Worm (Caenorhabditis elegans) whole organism, L4/young adult: ENCODE data around the gene grsp-1.

Experiments
- W03F9.2 ChIP-seq: fragments of 150-350 bp; optimal IDR thresholded peaks from 2 replicates; lab custom pipeline; 2014; ENCODE audit warnings: missing biosample characterization, missing genetic modification characterization
- dao-5 ChIP-seq: sonication (generic microtip); optimal IDR thresholded peaks from 2 replicates; lab custom pipeline; 2016; ENCODE audit warnings: missing genotype, missing genetic modification characterization, moderate library complexity, missing compliant biosample characterization
- him-1 ChIP-seq: sonication (generic microtip); optimal IDR thresholded peaks from 2 replicates; lab custom pipeline; 2016; ENCODE audit warnings: missing genotype, missing genetic modification reagents, missing genetic modification characterization, missing compliant biosample characterization

Gene grsp-1

DNA sequence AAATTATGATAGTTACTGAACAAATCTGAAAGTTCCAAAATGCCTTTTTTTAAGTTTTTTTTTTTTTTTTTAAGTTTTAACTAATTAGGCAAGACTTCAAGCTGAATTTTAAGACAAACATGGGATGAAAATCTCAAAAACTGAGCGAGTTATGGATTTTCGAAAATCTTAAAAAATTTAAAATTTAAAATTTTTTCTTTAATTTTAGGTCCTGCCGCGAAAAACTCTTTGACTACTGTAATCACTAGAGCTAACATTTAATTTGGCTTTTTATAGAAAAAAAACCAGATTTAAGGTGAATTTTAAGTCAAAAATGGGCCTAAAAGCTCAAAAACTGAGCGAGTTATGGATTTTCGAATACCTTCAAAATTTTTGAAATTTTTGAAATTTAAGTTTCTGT lies at the start of gene grsp-1:
grsp-1 (plus strand) TSS at position 301 of the 400 bp plus-strand sequence.
- TF ChIP-seq W03F9.2 (tag; lab: Kevin White, UChicago) (no peak), him-1 (tag; lab: Kevin White, UChicago) (no peak), dao-5 (no peak)

DNA sequence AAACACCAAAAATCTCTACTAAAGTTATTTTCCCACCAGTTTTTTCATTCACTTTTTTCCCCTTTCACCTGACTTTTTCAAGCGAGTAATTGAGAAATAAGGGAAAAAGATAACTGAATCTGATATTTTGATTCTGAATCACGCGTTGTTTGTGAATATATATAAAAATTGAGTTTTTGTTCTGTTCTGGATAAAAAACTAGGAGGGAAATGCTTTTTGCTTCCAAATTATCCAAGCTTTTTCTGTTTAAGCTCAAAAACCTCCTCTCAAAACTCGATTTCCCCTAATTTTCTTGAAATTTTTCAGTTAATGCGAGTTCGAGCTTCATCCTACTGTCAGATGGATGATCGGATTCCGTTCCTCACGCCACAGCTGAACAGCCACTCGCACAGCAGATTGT lies 44.2 kb upstream of the grsp-1 start, which contains the start of gene kcnl-1:
kcnl-1 (plus strand) TSS at position 301 of the 400 bp plus-strand sequence.
- TF ChIP-seq him-1 (tag; lab: Kevin White, UChicago), result no peak
- no peak for TF ChIP-seq dao-5
- no peak for TF ChIP-seq W03F9.2 (tag; lab: Kevin White, UChicago)

- TF ChIP-seq dao-5, result no peak
- no peak for TF ChIP-seq W03F9.2 (tag; lab: Kevin White, UChicago)
- TF ChIP-seq him-1 (tag; lab: Kevin White, UChicago), result no peak
Observed at ce11 chrV:19570102-19570501, 39.2 kb upstream of the grsp-1 start.

DNA sequence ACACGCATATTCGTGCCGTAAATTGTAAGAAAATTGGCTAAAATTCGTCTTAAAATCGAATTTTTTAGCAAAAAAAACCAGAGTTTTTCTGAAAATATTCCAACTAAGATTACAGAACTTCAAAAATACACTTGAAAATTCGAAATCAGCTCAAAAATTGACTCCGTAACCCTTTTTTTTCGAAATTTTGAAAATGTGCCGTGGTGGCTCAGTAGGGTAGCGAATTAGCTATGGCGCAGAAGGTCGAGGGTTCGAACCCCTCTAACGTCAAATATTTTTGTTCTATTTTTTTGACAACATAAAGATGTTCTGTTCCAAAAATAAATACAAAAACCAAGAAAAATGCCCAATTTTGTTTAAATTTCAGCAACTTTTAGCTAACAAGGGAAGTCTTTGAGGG lies 29.8 kb upstream of the grsp-1 start:
- TF ChIP-seq W03F9.2 (tag; lab: Kevin White, UChicago) (no peak), dao-5 (no peak), him-1 (tag; lab: Kevin White, UChicago) (no peak)

DNA sequence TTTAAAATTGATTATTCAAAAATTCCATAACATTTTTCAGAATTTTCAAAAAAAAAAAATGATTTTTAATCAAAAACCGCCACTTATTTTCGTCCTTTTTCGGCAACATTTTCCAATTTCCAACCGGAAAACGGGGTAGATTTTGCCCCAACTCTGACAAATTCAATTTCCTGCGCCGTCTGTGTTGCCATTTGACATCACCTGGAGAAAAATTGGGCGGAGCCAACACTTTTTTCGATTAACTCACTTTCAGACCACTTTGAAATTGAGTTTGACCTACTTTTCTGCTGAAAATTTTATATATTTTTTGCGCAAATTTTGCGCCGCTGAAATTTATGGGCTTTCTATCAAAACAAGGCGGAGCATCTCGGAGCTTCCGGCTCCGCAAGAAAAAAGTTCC lies 27.0 kb upstream of the grsp-1 start:
- TF ChIP-seq W03F9.2 (tag; lab: Kevin White, UChicago) (no peak), dao-5 (no peak)

- TF ChIP-seq him-1 (tag; lab: Kevin White, UChicago) (no peak), W03F9.2 (tag; lab: Kevin White, UChicago) (no peak), dao-5 (no peak)
Observed at ce11 chrV:19590826-19591225, 18.5 kb upstream of the grsp-1 start.

DNA sequence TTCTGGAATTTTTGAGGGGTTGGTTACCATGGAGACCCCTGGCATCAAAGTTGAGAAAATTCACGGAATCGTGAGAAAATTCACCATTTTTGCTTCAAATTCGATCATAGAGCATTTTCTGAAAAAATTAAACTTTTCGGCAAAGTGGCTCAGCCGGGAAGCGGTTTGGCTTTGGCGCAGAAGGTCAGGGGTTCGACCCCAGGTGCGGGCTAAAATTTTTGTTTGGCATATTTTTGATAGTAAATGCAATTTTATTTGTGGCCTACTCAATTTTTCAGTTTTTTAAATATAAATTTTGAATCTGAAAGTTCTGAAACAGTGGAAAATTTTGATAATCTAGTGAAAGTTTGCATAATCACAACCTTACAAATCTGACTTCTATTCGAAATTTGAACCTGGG lies 10.2 kb upstream of the grsp-1 start:
- TF ChIP-seq dao-5 (no peak), W03F9.2 (tag; lab: Kevin White, UChicago) (no peak), him-1 (tag; lab: Kevin White, UChicago) (no peak)

- TF ChIP-seq W03F9.2 (tag; lab: Kevin White, UChicago) (no peak), him-1 (tag; lab: Kevin White, UChicago) (no peak), dao-5 (no peak)
Observed at ce11 chrV:19605415-19605814, 3.9 kb upstream of the grsp-1 start.

DNA sequence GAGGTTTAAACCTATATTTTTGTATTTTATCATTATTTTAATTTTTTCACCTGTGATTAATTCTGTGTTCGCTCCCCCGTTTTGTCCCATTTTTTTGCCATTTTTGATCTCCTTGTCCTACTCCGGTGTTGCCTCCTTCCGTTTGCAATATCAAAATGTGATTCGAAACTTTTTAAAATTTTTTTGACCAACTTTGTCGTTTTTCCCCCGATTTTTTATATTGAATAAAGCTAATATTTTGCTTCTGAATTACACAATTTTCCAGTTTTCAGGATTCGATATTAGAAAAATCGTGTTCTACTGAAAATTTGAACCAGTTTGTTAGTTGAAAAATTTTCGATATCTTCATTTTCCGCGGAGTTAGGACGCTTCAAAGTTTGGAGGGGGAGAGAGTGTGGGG lies 3.4 kb upstream of the grsp-1 start, which contains the start of gene nlp-25:
nlp-25 (plus strand) TSS at position 301 of the 400 bp plus-strand sequence.
- TF ChIP-seq W03F9.2 (tag; lab: Kevin White, UChicago) (no peak), dao-5 (no peak), him-1 (tag; lab: Kevin White, UChicago) (no peak)

ce11 chrV:19608665-19609064 lies 629 bp upstream of the grsp-1 start:
- TF ChIP-seq W03F9.2 (tag; lab: Kevin White, UChicago) (no peak), him-1 (tag; lab: Kevin White, UChicago) (no peak), dao-5 (no peak)

DNA sequence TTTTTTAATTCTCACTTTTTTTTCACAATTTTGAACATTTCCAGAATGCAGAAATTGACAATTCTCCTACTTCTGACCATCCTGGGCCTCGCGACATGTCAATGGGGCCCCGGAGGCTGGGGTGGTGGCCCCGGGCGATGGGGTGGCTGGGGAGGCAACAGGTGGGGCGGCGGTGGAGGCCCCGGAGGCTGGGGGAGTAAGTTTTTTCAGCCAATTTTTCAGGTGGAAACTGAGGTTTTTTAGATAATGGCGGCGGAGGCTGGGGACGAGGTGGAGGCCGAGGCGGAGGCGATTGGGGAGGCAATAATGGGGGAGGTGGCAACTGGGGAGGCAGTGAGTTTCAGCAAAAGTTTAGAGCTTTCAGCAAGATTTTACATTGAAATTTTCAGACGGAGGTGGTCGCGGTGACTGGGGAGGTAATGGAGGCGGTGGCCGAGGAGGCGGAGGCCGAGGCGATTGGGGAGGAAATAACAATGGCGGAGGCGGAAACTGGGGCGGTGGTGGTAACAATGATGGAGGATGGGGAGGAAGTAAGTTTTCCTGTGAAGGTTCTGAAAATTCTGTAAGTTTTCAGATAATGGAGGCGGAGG lies 919 bp downstream of the grsp-1 start:
- TF ChIP-seq dao-5 (no peak), him-1 (tag; lab: Kevin White, UChicago) (no peak), W03F9.2 (tag; lab: Kevin White, UChicago) (no peak)

DNA sequence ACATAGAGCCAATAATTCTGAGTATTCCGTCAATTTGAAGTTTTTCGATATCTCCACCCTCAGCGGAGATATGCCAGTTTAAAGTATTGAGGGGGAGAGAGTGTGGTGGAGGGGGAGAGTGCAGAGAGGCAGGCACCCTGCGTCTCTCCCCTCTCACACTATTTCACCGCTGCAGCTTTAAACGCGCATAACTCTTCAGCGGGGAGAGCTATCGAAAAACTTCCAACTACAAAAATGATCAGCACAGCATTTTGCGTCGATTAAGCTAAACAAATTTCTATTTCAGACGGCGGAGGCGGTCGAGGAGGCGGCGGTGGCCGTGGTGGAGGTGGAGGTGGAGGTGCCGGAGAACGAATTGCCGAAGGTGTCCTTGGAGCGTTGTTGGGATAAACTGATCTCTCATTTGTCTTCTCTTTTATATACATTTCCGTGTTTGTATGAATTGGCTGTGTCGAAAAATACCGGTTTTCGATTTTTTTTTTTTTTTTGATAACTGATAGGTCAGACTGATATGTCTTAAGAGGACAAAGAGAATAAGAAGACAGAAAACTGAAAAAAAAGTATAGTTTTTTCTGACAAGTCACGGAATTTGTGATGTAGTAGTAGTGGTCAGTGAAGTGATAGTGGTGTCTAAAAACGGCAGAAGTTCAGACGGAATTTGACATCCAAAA lies 2.5 kb downstream of the grsp-1 start:
- TF ChIP-seq dao-5 (no peak), W03F9.2 (tag; lab: Kevin White, UChicago) (no peak), him-1 (tag; lab: Kevin White, UChicago) (no peak)

DNA sequence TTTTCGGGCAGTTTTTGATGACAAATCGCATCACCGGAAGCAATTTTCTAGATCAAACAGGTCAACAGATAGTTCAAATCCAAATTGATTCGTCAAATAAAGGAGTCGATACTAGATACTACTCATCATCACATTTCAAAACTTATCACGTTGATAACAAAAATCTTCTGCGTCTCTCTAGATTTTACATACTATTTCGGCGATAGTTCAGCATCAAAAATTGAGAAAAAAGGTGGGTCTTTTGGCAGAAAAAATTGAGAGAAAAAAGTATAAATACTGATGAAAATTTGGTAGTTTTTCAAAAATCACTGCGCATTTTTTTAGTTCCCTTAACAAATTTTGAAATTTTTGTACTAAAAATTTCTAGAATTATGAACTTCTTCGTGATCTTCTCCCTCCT lies 3.9 kb downstream of the grsp-1 start, which contains the start of gene nlp-26:
nlp-26 (plus strand) TSS at position 301 of the 400 bp plus-strand sequence.
- no peak for TF ChIP-seq him-1 (tag; lab: Kevin White, UChicago)
- TF ChIP-seq W03F9.2 (tag; lab: Kevin White, UChicago), result no peak
- no peak for TF ChIP-seq dao-5

- TF ChIP-seq him-1 (tag; lab: Kevin White, UChicago) (no peak), W03F9.2 (tag; lab: Kevin White, UChicago) (no peak), dao-5 (no peak)
Observed at ce11 chrV:19620098-19620497, 10.8 kb downstream of the grsp-1 start.
